Fruit fly (Drosophila melanogaster) whole organism, adult: ENCODE data around the gene Son.

Experiments used
- CG5204 ChIP-seq: fragments of 200-800 bp; sonication (Bioruptor generic); optimal IDR thresholded peaks from 2 replicates; lab custom pipeline; 2016; ENCODE audit warnings: missing biosample characterization, missing genetic modification characterization
- Clk ChIP-seq: fragments of 200-800 bp; sonication (Bioruptor generic); optimal IDR thresholded peaks from 2 replicates; lab custom pipeline; 2017; ENCODE audit warnings: missing biosample characterization, missing genetic modification characterization
- Crg-1 ChIP-seq: fragments of 200-800 bp; sonication (Bioruptor generic); optimal IDR thresholded peaks from 2 replicates; lab custom pipeline; 2016; ENCODE audit warnings: missing biosample characterization, missing genetic modification characterization
- Mnt ChIP-seq: fragments of 200-800 bp; sonication (Bioruptor generic); optimal IDR thresholded peaks from 2 replicates; lab custom pipeline; 2016; ENCODE audit warnings: missing biosample characterization, mild to moderate bottlenecking, missing genetic modification characterization
- bab1 ChIP-seq: fragments of 200-800 bp; sonication (Bioruptor generic); optimal IDR thresholded peaks from 3 replicates; lab custom pipeline; 2019; ENCODE audit warnings: missing biosample characterization, mild to moderate bottlenecking, missing genetic modification characterization, moderate library complexity
- cnc ChIP-seq, 2 experiments: fragments of >200 bp; optimal IDR thresholded peaks; 2 replicates each; lab custom pipeline; 2017
- kay ChIP-seq: fragments of 200-800 bp; sonication (Bioruptor generic); peaks from one replicate; lab custom pipeline; 2016; ENCODE audit warnings: missing biosample characterization, missing genetic modification characterization, borderline replicate concordance
- ovo ChIP-seq: fragments of 200-800 bp; sonication (Bioruptor generic); optimal IDR thresholded peaks from 2 replicates; lab custom pipeline; 2016; ENCODE audit warnings: missing biosample characterization, missing genetic modification characterization
- tj ChIP-seq: fragments of 200-800 bp; sonication (Bioruptor generic); optimal IDR thresholded peaks from 3 replicates; lab custom pipeline; 2017; ENCODE audit warnings: missing biosample characterization, mild to moderate bottlenecking, missing genetic modification characterization, moderate library complexity
- toe ChIP-seq: fragments of 200-800 bp; sonication (Bioruptor generic); optimal IDR thresholded peaks from 2 replicates; lab custom pipeline; 2016; ENCODE audit warnings: missing biosample characterization, missing genetic modification characterization

- TF ChIP-seq Clk (no peak), ovo (GFP tag; lab: Kevin White, UChicago) (peak; percentile 97), bab1 (GFP tag; lab: Kevin White, UChicago) (peak; percentile 61), tj (GFP tag; lab: Kevin White, UChicago) (peak; percentile 26), cnc (optimal IDR thresholded peaks at IDR 0.05; lab: Kevin White, UChicago) (no peak), CG5204 (GFP tag; lab: Kevin White, UChicago) (no peak), kay (no peak), Crg-1 (no peak), toe (GFP tag; lab: Kevin White, UChicago) (no peak), Mnt (GFP tag; lab: Kevin White, UChicago) (no peak)
Observed at dm6 chr3R:9581089-9581520, 3.3 kb downstream of the Son start, which contains the start of gene CG8301.
